Worm (Caenorhabditis elegans) whole organism, L3 larva: Measurements from ENCODE around the gene hse-5.

Experiments
- fos-1 ChIP-seq: fragments of 150-350 bp; optimal IDR thresholded peaks from 2 replicates; lab custom pipeline; 2014; ENCODE audit warnings: missing biosample characterization, missing genetic modification characterization
- tbx-2 ChIP-seq: sonication (generic microtip); optimal IDR thresholded peaks from 2 replicates; lab custom pipeline; 2016; ENCODE audit warnings: mild to moderate bottlenecking, missing genetic modification characterization, missing compliant biosample characterization

- no peak for TF ChIP-seq fos-1 (tag; lab: Kevin White, UChicago)
- TF ChIP-seq tbx-2 (tag; lab: Kevin White, UChicago), result no peak
These were observed 13.2 kb downstream of the hse-5 start for ce11 chrIII:4358345-4358744.
